Worm (Caenorhabditis elegans): ENCODE measurements around the gene C09G5.14.

- TF ChIP-seq ceh-36 (tag; optimal IDR thresholded peaks at IDR 0.05) (no peak), tbx-37 (GFP tag; conservative IDR thresholded peaks at IDR 0.05) (no peak), ama-1 (optimal IDR thresholded peaks at IDR 0.05) (no peak)
Measured at ce11 chrII:10696060-10696459, 26.9 kb downstream of the C09G5.14 start.

Data from whole organism, early embryonic.